Worm (Caenorhabditis elegans) whole organism, midembryonic: ENCODE data around the gene F59F5.5.

ENCODE experiments used
- cog-1 ChIP-seq: sonication (generic microtip); optimal IDR thresholded peaks from 2 replicates; lab custom pipeline; 2016; ENCODE audit warnings: missing genetic modification characterization, missing compliant biosample characterization
- flt-1 ChIP-seq: fragments of 200-800 bp; sonication (Bioruptor generic); IDR thresholded peaks from 2 replicates; pipeline ENCODE4 v1.3.6; 2022; ENCODE audit warnings: missing genetic modification characterization, missing compliant biosample characterization
- med-1 ChIP-seq: sonication (generic microtip); optimal IDR thresholded peaks from 2 replicates; lab custom pipeline; 2017; ENCODE audit warnings: missing genetic modification characterization, mild to moderate bottlenecking, missing compliant biosample characterization, antibody characterized with exemption, missing genetic modification reagents; ENCODE audit not compliant: insufficient read depth
- ref-1 ChIP-seq: fragments of 200-800 bp; sonication (Bioruptor generic); conservative IDR thresholded peaks from 2 replicates; pipeline ENCODE4 v1.3.6; 2022; ENCODE audit warnings: missing genetic modification reagents, missing genetic modification characterization, missing compliant biosample characterization
- tab-1 ChIP-seq: fragments of 200-800 bp; sonication (Bioruptor generic); IDR thresholded peaks from 2 replicates; pipeline ENCODE4 v1.3.6; 2022; ENCODE audit warnings: missing genetic modification characterization, missing compliant biosample characterization
- ztf-23 ChIP-seq: fragments of 200-800 bp; sonication (Bioruptor generic); IDR thresholded peaks from 2 replicates; pipeline ENCODE4 v1.3.6; 2022; ENCODE audit warnings: missing genetic modification reagents, missing genetic modification characterization, missing compliant biosample characterization
- ztf-29 ChIP-seq: fragments of 200-800 bp; sonication (Bioruptor generic); IDR thresholded peaks from 2 replicates; pipeline ENCODE4 v1.3.6; 2022; ENCODE audit warnings: missing genetic modification reagents, missing genetic modification characterization, missing compliant biosample characterization

DNA sequence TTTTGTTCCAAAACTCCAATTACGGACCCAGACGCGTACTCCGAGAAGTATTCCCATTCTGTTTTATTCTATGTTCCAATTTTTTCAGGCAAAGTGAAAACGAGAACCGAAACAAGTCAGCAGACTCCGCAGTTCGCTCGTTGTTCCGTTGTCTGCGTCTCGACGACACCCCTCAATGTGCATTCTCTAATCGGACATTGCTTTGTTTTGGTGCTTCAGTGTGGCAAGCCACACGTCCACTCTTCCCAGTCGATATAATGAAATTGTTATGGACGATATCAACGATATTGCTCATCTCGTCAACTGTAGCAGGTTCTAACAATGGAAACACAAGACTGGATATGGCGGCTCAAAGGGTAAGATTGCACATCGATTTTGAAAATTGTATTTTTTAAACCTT is 31.1 kb downstream of the F59F5.5 start, which contains the start of gene nhx-5:
- no peak for TF ChIP-seq cog-1 (tag; lab: Kevin White, UChicago)
- no peak for TF ChIP-seq tab-1
- no peak for TF ChIP-seq flt-1 (GFP tag; lab: Robert Waterston, UW)
- no peak for TF ChIP-seq ztf-29 (GFP tag; lab: Robert Waterston, UW)
- no peak for TF ChIP-seq ref-1
- TF ChIP-seq ztf-23 (GFP tag; lab: Robert Waterston, UW) = no peak
- TF ChIP-seq med-1 (GFP tag; lab: Kevin White, UChicago) = no peak
